Fruit fly (Drosophila melanogaster) whole organism, larva: ENCODE data around the gene Unr.

Source experiments
- noc ChIP-seq: fragments of 200-800 bp; sonication (Bioruptor generic); optimal IDR thresholded peaks from 3 replicates; lab custom pipeline; 2019; ENCODE audit warnings: missing biosample characterization, mild to moderate bottlenecking, missing genetic modification characterization, moderate library complexity

The Unr gene

dm6 chr3L:8383968-8384367, 58.2 kb downstream of the Unr start:
- no peak for TF ChIP-seq noc
